Worm (Caenorhabditis elegans) whole organism, L2 larva: ENCODE results near the gene ttbk-8.1.
"Not testable (repeated sequence)": the region's sequence is repeated elsewhere in the genome, so short reads cannot be mapped to it uniquely, and the experiment has no call there.

ENCODE experiments used
- C34F6.9 ChIP-seq: fragments of 150-350 bp; optimal IDR thresholded peaks from 2 replicates; lab custom pipeline; 2014; ENCODE audit warnings: missing biosample characterization, missing genetic modification characterization
- alr-1 ChIP-seq: fragments of 150-350 bp; optimal IDR thresholded peaks from 2 replicates; lab custom pipeline; 2014; ENCODE audit warnings: missing biosample characterization, missing genetic modification characterization
- aly-2 ChIP-seq: fragments of 150-350 bp; optimal IDR thresholded peaks from 2 replicates; lab custom pipeline; 2014; ENCODE audit warnings: missing biosample characterization, missing genetic modification characterization
- ama-1 ChIP-seq: fragments of 150-350 bp; optimal IDR thresholded peaks from 2 replicates; lab custom pipeline; 2018; ENCODE audit warnings: inconsistent platforms
- blmp-1 ChIP-seq: sonication (generic microtip); optimal IDR thresholded peaks from 2 replicates; lab custom pipeline; 2017; ENCODE audit warnings: missing genetic modification characterization, mild to moderate bottlenecking, missing compliant biosample characterization, antibody characterized with exemption, moderate library complexity; ENCODE audit not compliant: insufficient read depth
- ceh-16 ChIP-seq: fragments of 150-350 bp; optimal IDR thresholded peaks from 2 replicates; lab custom pipeline; 2014; ENCODE audit warnings: missing biosample characterization, missing genetic modification characterization
- ceh-82 ChIP-seq: fragments of 150-350 bp; optimal IDR thresholded peaks from 2 replicates; lab custom pipeline; 2014; ENCODE audit warnings: missing biosample characterization, missing genetic modification characterization
- dmd-4 ChIP-seq: sonication (generic microtip); optimal IDR thresholded peaks from 2 replicates; lab custom pipeline; 2017; ENCODE audit warnings: missing biosample characterization, missing genetic modification characterization
- elt-1 ChIP-seq: fragments of 150-350 bp; optimal IDR thresholded peaks from 2 replicates; lab custom pipeline; 2014; ENCODE audit warnings: missing biosample characterization, missing genetic modification characterization
- fos-1 ChIP-seq: fragments of 150-350 bp; optimal IDR thresholded peaks from 2 replicates; lab custom pipeline; 2014; ENCODE audit warnings: missing biosample characterization, missing genetic modification characterization
- gmeb-1 ChIP-seq: fragments of 150-350 bp; optimal IDR thresholded peaks from 2 replicates; lab custom pipeline; 2014; ENCODE audit warnings: missing biosample characterization, missing genetic modification characterization
- lin-11 ChIP-seq: fragments of 150-350 bp; sonication (generic microtip); optimal IDR thresholded peaks from 2 replicates; lab custom pipeline; 2014; ENCODE audit warnings: missing biosample characterization, missing genetic modification characterization, inconsistent platforms, mixed read lengths
- lin-13 ChIP-seq: fragments of 150-350 bp; optimal IDR thresholded peaks from 2 replicates; lab custom pipeline; 2014; ENCODE audit warnings: missing biosample characterization, missing genetic modification reagents, missing genetic modification characterization
- lin-39 ChIP-seq: fragments of 150-350 bp; optimal IDR thresholded peaks from 2 replicates; lab custom pipeline; 2014; ENCODE audit warnings: missing biosample characterization, missing genetic modification reagents, missing genetic modification characterization
- lsy-2 ChIP-seq, 2 experiments: fragments of 150-350 bp in 1 of 2; sonication (generic microtip) in 1 of 2; optimal IDR thresholded peaks; 2 replicates each; lab custom pipeline; 2014 to 2017; ENCODE audit warnings: missing biosample characterization in 2 of 2, missing genetic modification characterization in 2 of 2
- mab-5 ChIP-seq: fragments of 150-350 bp; optimal IDR thresholded peaks from 2 replicates; lab custom pipeline; 2014; ENCODE audit warnings: missing biosample characterization, missing genetic modification characterization
- mbf-1 ChIP-seq: sonication (generic microtip); optimal IDR thresholded peaks from 2 replicates; lab custom pipeline; 2017; ENCODE audit warnings: missing biosample characterization, missing genetic modification characterization
- mdl-1 ChIP-seq, 2 experiments: fragments of 150-350 bp in 1 of 2; sonication (generic microtip) in 1 of 2; optimal IDR thresholded peaks; 2 replicates each; lab custom pipeline; 2017; ENCODE audit warnings: missing biosample characterization in 2 of 2, missing genetic modification characterization in 2 of 2
- nhr-10 ChIP-seq: sonication (generic microtip); optimal IDR thresholded peaks from 2 replicates; lab custom pipeline; 2017; ENCODE audit warnings: missing biosample characterization, missing genetic modification characterization
- nhr-12 ChIP-seq: fragments of 150-350 bp; optimal IDR thresholded peaks from 2 replicates; lab custom pipeline; 2014; ENCODE audit warnings: missing biosample characterization, missing genetic modification characterization
- nhr-129 ChIP-seq: fragments of 150-350 bp; optimal IDR thresholded peaks from 2 replicates; lab custom pipeline; 2014; ENCODE audit warnings: missing biosample characterization, missing genetic modification characterization
- nhr-21 ChIP-seq: fragments of 150-350 bp; optimal IDR thresholded peaks from 2 replicates; lab custom pipeline; 2014; ENCODE audit warnings: missing biosample characterization, missing genetic modification characterization
- nhr-237 ChIP-seq: fragments of 150-350 bp; optimal IDR thresholded peaks from 2 replicates; lab custom pipeline; 2014; ENCODE audit warnings: missing biosample characterization, missing genetic modification characterization
- nhr-25 ChIP-seq: fragments of 150-350 bp; sonication (generic microtip); optimal IDR thresholded peaks from 3 replicates; lab custom pipeline; 2014; ENCODE audit warnings: missing biosample characterization, missing genetic modification characterization
- peb-1 ChIP-seq: fragments of 150-350 bp; optimal IDR thresholded peaks from 2 replicates; lab custom pipeline; 2014; ENCODE audit warnings: missing biosample characterization, missing genetic modification characterization
- skn-1 ChIP-seq: sonication (generic microtip); optimal IDR thresholded peaks from 2 replicates; lab custom pipeline; 2017; ENCODE audit warnings: missing biosample characterization, missing genetic modification characterization
- sma-3 ChIP-seq: sonication (generic microtip); optimal IDR thresholded peaks from 2 replicates; lab custom pipeline; 2016; ENCODE audit warnings: missing genetic modification reagents, missing genetic modification characterization, missing compliant biosample characterization
- sma-9 ChIP-seq, 2 experiments: fragments of 150-350 bp in 1 of 2; sonication (generic microtip) in 1 of 2; optimal IDR thresholded peaks; 2 replicates each; lab custom pipeline; 2014 to 2016; ENCODE audit warnings: missing genetic modification characterization in 2 of 2, mild to moderate bottlenecking in 1 of 2, missing biosample characterization in 1 of 2, missing compliant biosample characterization in 1 of 2, missing genetic modification reagents in 1 of 2, moderate library complexity in 1 of 2
- unc-39 ChIP-seq: fragments of 150-350 bp; optimal IDR thresholded peaks from 2 replicates; lab custom pipeline; 2014; ENCODE audit warnings: missing biosample characterization, missing genetic modification characterization
- unc-55 ChIP-seq: fragments of 150-350 bp; sonication (generic microtip); optimal IDR thresholded peaks from 3 replicates; lab custom pipeline; 2014; ENCODE audit warnings: missing biosample characterization, missing genetic modification reagents, missing genetic modification characterization
- unc-62 ChIP-seq: fragments of 150-350 bp; optimal IDR thresholded peaks from 2 replicates; lab custom pipeline; 2014; ENCODE audit warnings: missing biosample characterization, missing genetic modification reagents, missing genetic modification characterization
- zag-1 ChIP-seq: fragments of 150-350 bp; optimal IDR thresholded peaks from 2 replicates; lab custom pipeline; 2014; ENCODE audit warnings: missing biosample characterization, missing genetic modification characterization
- ztf-1 ChIP-seq: fragments of 200-800 bp; sonication (Bioruptor generic); conservative IDR thresholded peaks from 2 replicates; pipeline ENCODE4 v1.3.6; 2022; ENCODE audit warnings: missing genetic modification characterization, missing compliant biosample characterization
- ztf-4 ChIP-seq: fragments of 150-350 bp; optimal IDR thresholded peaks from 2 replicates; lab custom pipeline; 2014; ENCODE audit warnings: missing biosample characterization, missing genetic modification characterization

ttbk-8.1 gene

DNA sequence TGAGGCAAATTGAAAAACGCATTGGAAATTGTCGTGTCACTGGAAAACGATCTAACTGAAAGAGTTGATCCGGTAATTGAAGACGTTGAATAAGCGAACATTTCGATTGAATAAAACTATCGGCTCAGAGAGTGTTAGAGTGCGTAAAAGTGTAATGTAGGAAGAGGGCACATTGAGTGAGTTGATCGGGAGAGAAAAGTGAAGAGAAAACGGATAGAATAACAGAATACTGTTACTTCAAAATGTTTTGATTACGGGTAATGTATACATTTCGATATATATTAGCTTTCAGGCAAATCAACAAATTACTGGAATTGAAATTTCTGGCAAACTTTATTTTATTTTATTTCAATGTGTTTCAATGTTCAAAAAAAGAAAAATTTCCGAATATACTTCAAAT is 17.4 kb upstream of the ttbk-8.1 start, which contains the start of gene uso-1:
TSS of gene uso-1 (minus strand) at position 101 of the 400 bp plus-strand sequence.
- no peak for TF ChIP-seq ama-1 (lab: Kevin White, UChicago)
- no peak for TF ChIP-seq unc-62 (GFP tag; lab: Kevin White, UChicago)
- no peak for TF ChIP-seq sma-9 (GFP tag; optimal IDR thresholded peaks at IDR 0.05; lab: Kevin White, UChicago)
- no peak for TF ChIP-seq sma-9 (tag; optimal IDR thresholded peaks at IDR 0.05; lab: Kevin White, UChicago)
- TF ChIP-seq sma-3 (GFP tag; lab: Kevin White, UChicago), result no peak

- TF ChIP-seq lin-13; unc-62 (GFP tag; lab: Kevin White, UChicago); lin-11 (tag; lab: Kevin White, UChicago): not testable (repeated sequence)
These were observed 16.9 kb upstream of the ttbk-8.1 start, which contains the start of gene Y38H8A.7 for ce11 chrIV:13455200-13455599. Y38H8A.7 (plus strand) TSS chrIV:13455500.

ce11 chrIV:13456893-13457292 is 15.2 kb upstream of the ttbk-8.1 start:
- TF ChIP-seq nhr-129 (no peak), dmd-4 (tag; lab: Kevin White, UChicago) (no peak), nhr-21 (tag; lab: Kevin White, UChicago) (no peak), mdl-1 (tag; optimal IDR thresholded peaks at IDR 0.05; lab: Kevin White, UChicago) (no peak), zag-1 (tag; lab: Kevin White, UChicago) (no peak), peb-1 (tag; lab: Kevin White, UChicago) (no peak), alr-1 (tag; lab: Kevin White, UChicago) (no peak), ztf-1 (no peak), unc-55 (GFP tag; lab: Kevin White, UChicago) (no peak), nhr-25 (tag; lab: Kevin White, UChicago) (no peak), lsy-2 (tag; optimal IDR thresholded peaks at IDR 0.05; lab: Kevin White, UChicago) (no peak), fos-1 (tag; lab: Kevin White, UChicago) (no peak), C34F6.9 (tag; lab: Kevin White, UChicago) (no peak), lin-13 (no peak), mab-5 (tag; lab: Kevin White, UChicago) (no peak), blmp-1 (tag; lab: Kevin White, UChicago) (no peak), gmeb-1 (no peak)

DNA sequence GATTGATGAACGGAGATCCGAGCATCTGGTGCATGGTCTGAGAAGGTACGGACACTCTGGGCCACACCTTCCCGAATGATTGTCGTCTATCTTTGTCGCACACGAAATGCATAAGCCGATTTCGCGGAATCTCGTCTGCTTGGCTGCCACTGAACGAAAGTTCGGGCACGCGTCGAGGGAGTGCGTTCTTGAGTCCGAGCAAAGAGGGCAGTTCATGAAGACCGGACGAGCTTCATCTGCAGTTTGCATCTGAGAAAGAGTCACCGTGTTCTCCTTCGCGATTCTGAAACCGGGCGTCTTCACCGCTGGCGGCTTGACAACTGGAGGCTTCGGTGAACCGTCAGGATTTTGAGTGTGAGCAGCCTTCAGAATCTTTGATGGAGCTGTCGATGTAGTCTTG is 13.9 kb upstream of the ttbk-8.1 start:
- no peak for TF ChIP-seq skn-1 (tag; lab: Kevin White, UChicago)
- no peak for TF ChIP-seq aly-2 (tag; lab: Kevin White, UChicago)
- no peak for TF ChIP-seq unc-62 (GFP tag; lab: Kevin White, UChicago)
- TF ChIP-seq nhr-129, result no peak
- TF ChIP-seq zag-1 (tag; lab: Kevin White, UChicago), result no peak
- no peak for TF ChIP-seq nhr-12 (tag; lab: Kevin White, UChicago)
- TF ChIP-seq ztf-1, result no peak
- TF ChIP-seq sma-9 (GFP tag; optimal IDR thresholded peaks at IDR 0.05; lab: Kevin White, UChicago), result no peak
- TF ChIP-seq sma-9 (tag; optimal IDR thresholded peaks at IDR 0.05; lab: Kevin White, UChicago), result no peak
- no peak for TF ChIP-seq lin-39 (tag; lab: Kevin White, UChicago)
- no peak for TF ChIP-seq mbf-1 (tag; lab: Kevin White, UChicago)
- TF ChIP-seq mab-5 (tag; lab: Kevin White, UChicago), result no peak
- TF ChIP-seq ama-1 (lab: Kevin White, UChicago), result no peak
- no peak for TF ChIP-seq ceh-82 (tag; lab: Kevin White, UChicago)

DNA sequence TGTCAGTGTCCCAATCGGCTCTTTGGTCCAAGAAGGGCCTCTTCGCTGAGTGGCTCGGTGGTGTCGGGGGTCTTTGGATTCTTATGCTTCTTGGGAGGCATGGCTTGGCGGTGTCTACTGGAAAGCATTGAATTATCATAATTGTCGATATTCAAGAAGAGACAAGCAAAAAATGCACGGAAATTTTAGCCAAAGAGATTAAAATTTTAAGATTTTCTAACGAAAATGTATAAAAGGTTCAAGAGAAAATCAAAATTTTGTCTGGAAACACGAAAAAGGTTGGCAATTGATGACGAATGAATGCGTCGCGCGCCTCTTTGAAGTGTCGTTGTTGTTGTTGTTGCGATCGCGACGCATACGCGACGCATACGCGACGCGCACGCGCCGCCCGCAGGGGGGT is 11.2 kb upstream of the ttbk-8.1 start, which contains the start of gene Y38H8A.12:
TSS of gene Y38H8A.12 (minus strand) at position 101 of the 400 bp plus-strand sequence.
- TF ChIP-seq lin-11 (tag; lab: Kevin White, UChicago) (no peak), unc-39 (tag; lab: Kevin White, UChicago) (no peak), ztf-1 (no peak), unc-62 (GFP tag; lab: Kevin White, UChicago) (no peak), lin-39 (tag; lab: Kevin White, UChicago) (no peak), elt-1 (tag; lab: Kevin White, UChicago) (no peak), nhr-10 (tag; lab: Kevin White, UChicago) (no peak), ama-1 (lab: Kevin White, UChicago) (no peak), aly-2 (tag; lab: Kevin White, UChicago) (no peak), ztf-4 (tag; lab: Kevin White, UChicago) (no peak), unc-55 (GFP tag; lab: Kevin White, UChicago) (no peak), sma-3 (GFP tag; lab: Kevin White, UChicago) (no peak), mbf-1 (tag; lab: Kevin White, UChicago) (no peak), lin-13 (no peak), nhr-237 (tag; lab: Kevin White, UChicago) (no peak), ceh-16 (tag; lab: Kevin White, UChicago) (no peak)
